Fruit fly (Drosophila melanogaster): ENCODE data around the gene CG3246.

CG3246 gene

dm6 chr2L:3476399-3477056 is 14.8 kb upstream of the CG3246 start (continued):
- TF ChIP-seq CG13894 (tag; optimal IDR thresholded peaks at IDR 0.05) (peak; percentile 77), Hmx (GFP tag; optimal IDR thresholded peaks at IDR 0.05) (no peak), crol (GFP tag; IDR thresholded peaks at IDR 0.05) (peak; percentile 55; the same call in 1 of the 2 replicates), CG15479 (GFP tag; optimal IDR thresholded peaks at IDR 0.05) (peak; percentile 73), CG14441 (GFP tag; IDR thresholded peaks at IDR 0.05) (no peak), Usf (GFP tag; optimal IDR thresholded peaks at IDR 0.05) (no peak), ttk (GFP tag; IDR thresholded peaks at IDR 0.05) (peak; percentile 30; the same call in 1 of the 2 replicates), ewg (GFP tag; optimal IDR thresholded peaks at IDR 0.05) (peak; percentile 81), CG13287 (GFP tag; IDR thresholded peaks at IDR 0.05; ENCODE audit: partially characterized antibody) (0 out of 2 replicates have a peak, but pooled peaks have one; percentile 6), CG1832 (GFP tag; optimal IDR thresholded peaks at IDR 0.05) (peak; percentile 79), Nf-YC (tag; optimal IDR thresholded peaks at IDR 0.05) (peak; percentile 44), CG2712 (tag; optimal IDR thresholded peaks at IDR 0.05) (no peak), bab2 (GFP tag; optimal IDR thresholded peaks at IDR 0.05) (no peak), BtbVII (GFP tag; optimal IDR thresholded peaks at IDR 0.05) (no peak), lov (optimal IDR thresholded peaks at IDR 0.05) (no peak), lov (GFP tag; IDR thresholded peaks at IDR 0.05) (0 out of 3 replicates have a peak, but pooled peaks have one; percentile 60), Lim3 (GFP tag; IDR thresholded peaks at IDR 0.05) (no peak), CG34224 (GFP tag; IDR thresholded peaks at IDR 0.05; ENCODE audit: partially characterized antibody) (peak; percentile 38; the same call in 1 of the 3 replicates), pita (GFP tag; optimal IDR thresholded peaks at IDR 0.05) (no peak), CG34422 (GFP tag; IDR thresholded peaks at IDR 0.05) (0 out of 3 replicates have a peak, but pooled peaks have one; percentile 14), ro (GFP tag; IDR thresholded peaks at IDR 0.05) (no peak), PHDP (tag; optimal IDR thresholded peaks at IDR 0.05) (no peak), fd64A (GFP tag; optimal IDR thresholded peaks at IDR 0.05) (no peak), kah (GFP tag; optimal IDR thresholded peaks at IDR 0.05) (no peak), CG8478 (optimal IDR thresholded peaks at IDR 0.05) (no peak), NFAT (GFP tag; IDR thresholded peaks at IDR 0.05) (no peak), sug (tag; optimal IDR thresholded peaks at IDR 0.05) (peak; percentile 6), Sox100B (GFP tag; optimal IDR thresholded peaks at IDR 0.05) (no peak), Stat92E (GFP tag; optimal IDR thresholded peaks at IDR 0.05) (no peak), nerfin-1 (tag; optimal IDR thresholded peaks at IDR 0.05) (peak; percentile 13), repo (GFP tag; optimal IDR thresholded peaks at IDR 0.05) (no peak)

- no peak for TF ChIP-seq ranshi (GFP tag; IDR thresholded peaks at IDR 0.05)
- TF ChIP-seq Hr39 (optimal IDR thresholded peaks at IDR 0.05): no peak
- peak; percentile 2 for TF ChIP-seq slp2 (GFP tag; optimal IDR thresholded peaks at IDR 0.05)
- no peak for TF ChIP-seq chm (GFP tag; IDR thresholded peaks at IDR 0.05)
- no peak for TF ChIP-seq CG15073 (GFP tag; optimal IDR thresholded peaks at IDR 0.05)
- no peak for TF ChIP-seq yki (optimal IDR thresholded peaks at IDR 0.05)
- no peak for TF ChIP-seq CG10959 (GFP tag; IDR thresholded peaks at IDR 0.05)
- no peak for TF ChIP-seq sima (GFP tag; optimal IDR thresholded peaks at IDR 0.05)
- TF ChIP-seq Doc2 (GFP tag; IDR thresholded peaks at IDR 0.05): no peak
- TF ChIP-seq YL-1 (GFP tag; optimal IDR thresholded peaks at IDR 0.05): no peak
- TF ChIP-seq jing (GFP tag; optimal IDR thresholded peaks at IDR 0.05): no peak
- peak; percentile 10 for TF ChIP-seq cato (GFP tag; optimal IDR thresholded peaks at IDR 0.05; ENCODE audit: borderline replicate concordance)
- TF ChIP-seq CG4730 (GFP tag; IDR thresholded peaks at IDR 0.05): peak; percentile 35; the same call in 1 of the 2 replicates
- TF ChIP-seq CG2120 (GFP tag; optimal IDR thresholded peaks at IDR 0.05): peak; percentile 78
- peak; percentile 39; the same call in 1 of the 2 replicates for TF ChIP-seq CG7372 (GFP tag; IDR thresholded peaks at IDR 0.05)
- TF ChIP-seq zf30C (GFP tag; optimal IDR thresholded peaks at IDR 0.05): no peak
- TF ChIP-seq pan (optimal IDR thresholded peaks at IDR 0.05): no peak
- TF ChIP-seq pan (GFP tag; optimal IDR thresholded peaks at IDR 0.05 in 1 of 2, IDR thresholded peaks at IDR 0.05 in 1 of 2): peak in 1 of 2 experiments; percentile 72
- no peak for TF ChIP-seq CG8765 (GFP tag; IDR thresholded peaks at IDR 0.05)
- TF ChIP-seq CG16779 (GFP tag; IDR thresholded peaks at IDR 0.05): no peak
- peak; percentile 21 for TF ChIP-seq scrt (GFP tag; optimal IDR thresholded peaks at IDR 0.05)
- TF ChIP-seq sc (optimal IDR thresholded peaks at IDR 0.05): no peak
- TF ChIP-seq sc (GFP tag; optimal IDR thresholded peaks at IDR 0.05): peak; percentile 16
Measured at dm6 chr2L:3475948-3476347, 14.2 kb upstream of the CG3246 start.
